Worm (Caenorhabditis elegans) whole organism, L2 larva: ENCODE measurements around the gene lurp-2.

ENCODE experiments used
- C34F6.9 ChIP-seq: fragments of 150-350 bp; optimal IDR thresholded peaks from 2 replicates; lab custom pipeline; 2014; ENCODE audit warnings: missing biosample characterization, missing genetic modification characterization
- F13H6.1 ChIP-seq: sonication (generic microtip); optimal IDR thresholded peaks from 2 replicates; lab custom pipeline; 2016; ENCODE audit warnings: missing genetic modification characterization, missing compliant biosample characterization
- ama-1 ChIP-seq: fragments of 150-350 bp; optimal IDR thresholded peaks from 2 replicates; lab custom pipeline; 2018; ENCODE audit warnings: inconsistent platforms
- crh-2 ChIP-seq: sonication (generic microtip); optimal IDR thresholded peaks from 2 replicates; lab custom pipeline; 2017; ENCODE audit warnings: missing biosample characterization, missing genetic modification characterization
- dmd-4 ChIP-seq: sonication (generic microtip); optimal IDR thresholded peaks from 2 replicates; lab custom pipeline; 2017; ENCODE audit warnings: missing biosample characterization, missing genetic modification characterization
- lin-13 ChIP-seq: fragments of 150-350 bp; optimal IDR thresholded peaks from 2 replicates; lab custom pipeline; 2014; ENCODE audit warnings: missing biosample characterization, missing genetic modification reagents, missing genetic modification characterization
- lsy-2 ChIP-seq, 2 experiments: fragments of 150-350 bp in 1 of 2; sonication (generic microtip) in 1 of 2; optimal IDR thresholded peaks; 2 replicates each; lab custom pipeline; 2014 to 2017; ENCODE audit warnings: missing biosample characterization in 2 of 2, missing genetic modification characterization in 2 of 2
- mab-5 ChIP-seq: fragments of 150-350 bp; optimal IDR thresholded peaks from 2 replicates; lab custom pipeline; 2014; ENCODE audit warnings: missing biosample characterization, missing genetic modification characterization
- mbf-1 ChIP-seq: sonication (generic microtip); optimal IDR thresholded peaks from 2 replicates; lab custom pipeline; 2017; ENCODE audit warnings: missing biosample characterization, missing genetic modification characterization
- nhr-12 ChIP-seq: fragments of 150-350 bp; optimal IDR thresholded peaks from 2 replicates; lab custom pipeline; 2014; ENCODE audit warnings: missing biosample characterization, missing genetic modification characterization
- nhr-21 ChIP-seq: fragments of 150-350 bp; optimal IDR thresholded peaks from 2 replicates; lab custom pipeline; 2014; ENCODE audit warnings: missing biosample characterization, missing genetic modification characterization
- nhr-237 ChIP-seq: fragments of 150-350 bp; optimal IDR thresholded peaks from 2 replicates; lab custom pipeline; 2014; ENCODE audit warnings: missing biosample characterization, missing genetic modification characterization
- nhr-25 ChIP-seq: fragments of 150-350 bp; sonication (generic microtip); optimal IDR thresholded peaks from 3 replicates; lab custom pipeline; 2014; ENCODE audit warnings: missing biosample characterization, missing genetic modification characterization
- nhr-77 ChIP-seq: fragments of 150-350 bp; optimal IDR thresholded peaks from 2 replicates; lab custom pipeline; 2014; ENCODE audit warnings: missing biosample characterization, missing genetic modification characterization
- skn-1 ChIP-seq: sonication (generic microtip); optimal IDR thresholded peaks from 2 replicates; lab custom pipeline; 2017; ENCODE audit warnings: missing biosample characterization, missing genetic modification characterization
- sma-3 ChIP-seq: sonication (generic microtip); optimal IDR thresholded peaks from 2 replicates; lab custom pipeline; 2016; ENCODE audit warnings: missing genetic modification reagents, missing genetic modification characterization, missing compliant biosample characterization
- unc-39 ChIP-seq: fragments of 150-350 bp; optimal IDR thresholded peaks from 2 replicates; lab custom pipeline; 2014; ENCODE audit warnings: missing biosample characterization, missing genetic modification characterization
- unc-55 ChIP-seq: fragments of 150-350 bp; sonication (generic microtip); optimal IDR thresholded peaks from 3 replicates; lab custom pipeline; 2014; ENCODE audit warnings: missing biosample characterization, missing genetic modification reagents, missing genetic modification characterization
- zag-1 ChIP-seq: fragments of 150-350 bp; optimal IDR thresholded peaks from 2 replicates; lab custom pipeline; 2014; ENCODE audit warnings: missing biosample characterization, missing genetic modification characterization

lurp-2 gene

ce11 chrV:13497322-13497847 lies 44.0 kb downstream of the lurp-2 start, which contains the start of the genes eea-1 and gut-2 (continued):
- TF ChIP-seq skn-1 (tag; lab: Kevin White, UChicago): no peak
- no peak for TF ChIP-seq nhr-12
- peak; percentile 72 for TF ChIP-seq nhr-21 (tag; lab: Kevin White, UChicago)
- TF ChIP-seq ama-1 (lab: Kevin White, UChicago): no peak
- TF ChIP-seq nhr-237 (tag; lab: Kevin White, UChicago): no peak
- TF ChIP-seq mbf-1 (tag; lab: Kevin White, UChicago): no peak
- peak; percentile 61 for TF ChIP-seq crh-2 (tag; lab: Kevin White, UChicago)
- peak; percentile 77 for TF ChIP-seq nhr-25 (tag; lab: Kevin White, UChicago)
- TF ChIP-seq dmd-4: no peak
- no peak for TF ChIP-seq nhr-77 (tag; lab: Kevin White, UChicago)
- TF ChIP-seq sma-3 (GFP tag; lab: Kevin White, UChicago): peak; percentile 67
- TF ChIP-seq unc-39 (tag; lab: Kevin White, UChicago): no peak
- peak; percentile 72 for TF ChIP-seq unc-55 (GFP tag; lab: Kevin White, UChicago)
- TF ChIP-seq lsy-2 (tag; optimal IDR thresholded peaks at IDR 0.05; lab: Kevin White, UChicago): peak; percentile 29 to 76
- peak; percentile 58 for TF ChIP-seq mab-5 (tag; lab: Kevin White, UChicago)

- TF ChIP-seq zag-1 (tag; lab: Kevin White, UChicago) (no peak), C34F6.9 (tag; lab: Kevin White, UChicago) (no peak), dmd-4 (no peak), unc-55 (GFP tag; lab: Kevin White, UChicago) (no peak), lin-13 (no peak), F13H6.1 (tag; lab: Kevin White, UChicago) (no peak), nhr-12 (no peak)
Measured at ce11 chrV:13499227-13499626, 45.8 kb downstream of the lurp-2 start.
